Fruit fly (Drosophila melanogaster): ENCODE results near the gene CG44362.

The CG44362 gene

dm6 chr3L:11382748-11383424 lies 14.5 kb upstream of the CG44362 start (continued):
- no peak for TF ChIP-seq CG32006 (GFP tag; optimal IDR thresholded peaks at IDR 0.05)
- no peak for TF ChIP-seq spab (GFP tag; optimal IDR thresholded peaks at IDR 0.05)
- TF ChIP-seq Eip75B (GFP tag; optimal IDR thresholded peaks at IDR 0.05) = peak; percentile 44
- no peak for TF ChIP-seq eg (GFP tag; IDR thresholded peaks at IDR 0.05)
- TF ChIP-seq Hr39 (GFP tag; optimal IDR thresholded peaks at IDR 0.05) = peak; percentile 7
- TF ChIP-seq esn (GFP tag; optimal IDR thresholded peaks at IDR 0.05) = peak; percentile 38
- TF ChIP-seq CG8632 (GFP tag; optimal IDR thresholded peaks at IDR 0.05) = peak; percentile 28
- TF ChIP-seq CG3919 (GFP tag; optimal IDR thresholded peaks at IDR 0.05) = no peak
- TF ChIP-seq Met (GFP tag; optimal IDR thresholded peaks at IDR 0.05) = peak; percentile 49
- peak; percentile 68 for TF ChIP-seq topi (GFP tag; optimal IDR thresholded peaks at IDR 0.05)
- no peak for TF ChIP-seq CG16779 (tag; optimal IDR thresholded peaks at IDR 0.05)
- no peak for TF ChIP-seq Eip93F (GFP tag; optimal IDR thresholded peaks at IDR 0.05)
- TF ChIP-seq ss (GFP tag; optimal IDR thresholded peaks at IDR 0.05) = peak in 1 of 2 experiments; percentile 65
- TF ChIP-seq CG15336 (GFP tag; IDR thresholded peaks at IDR 0.05) = no peak
- no peak for TF ChIP-seq vri (GFP tag; optimal IDR thresholded peaks at IDR 0.05)
- no peak for TF ChIP-seq CG8319 (GFP tag; optimal IDR thresholded peaks at IDR 0.05)
- peak in 1 of 2 experiments; percentile 46 for TF ChIP-seq salr (GFP tag; optimal IDR thresholded peaks at IDR 0.05)
- TF ChIP-seq fkh (GFP tag; optimal IDR thresholded peaks at IDR 0.05) = no peak
- no peak for TF ChIP-seq Blimp-1 (GFP tag; optimal IDR thresholded peaks at IDR 0.05)
- no peak for TF ChIP-seq Sox15 (GFP tag; optimal IDR thresholded peaks at IDR 0.05)
- TF ChIP-seq Ets21C (GFP tag; optimal IDR thresholded peaks at IDR 0.05) = no peak
- TF ChIP-seq OdsH (GFP tag; optimal IDR thresholded peaks at IDR 0.05) = peak; percentile 22
- no peak for TF ChIP-seq Hr38 (GFP tag; optimal IDR thresholded peaks at IDR 0.05)
- TF ChIP-seq fd59A (GFP tag; optimal IDR thresholded peaks at IDR 0.05) = peak; percentile 46
- no peak for TF ChIP-seq acj6 (GFP tag; optimal IDR thresholded peaks at IDR 0.05)

dm6 chr3L:11384225-11384624 lies 13.1 kb upstream of the CG44362 start:
- no peak for TF ChIP-seq Smox (GFP tag; optimal IDR thresholded peaks at IDR 0.05)
- TF ChIP-seq CG9139 (GFP tag; optimal IDR thresholded peaks at IDR 0.05) = peak; percentile 10
- TF ChIP-seq CG8632 (GFP tag; optimal IDR thresholded peaks at IDR 0.05) = no peak
- no peak for TF ChIP-seq CG7368 (GFP tag; optimal IDR thresholded peaks at IDR 0.05)
- no peak for TF ChIP-seq eg (GFP tag; IDR thresholded peaks at IDR 0.05)
- TF ChIP-seq salr (GFP tag; optimal IDR thresholded peaks at IDR 0.05) = no peak
- no peak for TF ChIP-seq pdm3 (GFP tag; optimal IDR thresholded peaks at IDR 0.05)
- TF ChIP-seq ss (GFP tag; optimal IDR thresholded peaks at IDR 0.05) = peak; percentile 12 to 51
- no peak for TF ChIP-seq Ets96B (tag; optimal IDR thresholded peaks at IDR 0.05)
- no peak for TF ChIP-seq OdsH (GFP tag; optimal IDR thresholded peaks at IDR 0.05)
- no peak for TF ChIP-seq CG4318 (GFP tag; optimal IDR thresholded peaks at IDR 0.05)
- no peak for TF ChIP-seq CG3032 (tag; optimal IDR thresholded peaks at IDR 0.05)
- TF ChIP-seq CG8119 (GFP tag; IDR thresholded peaks at IDR 0.05) = no peak
- no peak for TF ChIP-seq achi (GFP tag; optimal IDR thresholded peaks at IDR 0.05)
- no peak for TF ChIP-seq Sox15 (GFP tag; optimal IDR thresholded peaks at IDR 0.05)
- TF ChIP-seq CG6854 (GFP tag; optimal IDR thresholded peaks at IDR 0.05) = peak; percentile 26
- TF ChIP-seq fkh (GFP tag; optimal IDR thresholded peaks at IDR 0.05) = peak; percentile 21
- TF ChIP-seq CG11902 (GFP tag; optimal IDR thresholded peaks at IDR 0.05) = no peak
- peak; percentile 59 for TF ChIP-seq dsx (GFP tag; optimal IDR thresholded peaks at IDR 0.05; ENCODE audit: poor library complexity, severe bottlenecking)
- TF ChIP-seq CG6792 (GFP tag; optimal IDR thresholded peaks at IDR 0.05) = no peak
- no peak for TF ChIP-seq Hr4 (GFP tag; optimal IDR thresholded peaks at IDR 0.05)
- TF ChIP-seq Hr39 (GFP tag; optimal IDR thresholded peaks at IDR 0.05) = no peak
- TF ChIP-seq dac (GFP tag; optimal IDR thresholded peaks at IDR 0.05) = no peak
